Worm (Caenorhabditis elegans) whole organism, L4 larva: ENCODE data around the gene rab-6.2.

Experiments used
- D1046.2 ChIP-seq: fragments of 200-800 bp; sonication (Bioruptor generic); IDR thresholded peaks from 2 replicates; pipeline ENCODE4 v1.3.6; 2022; ENCODE audit warnings: missing genetic modification characterization, missing compliant biosample characterization
- F10B5.3 ChIP-seq: sonication (generic microtip); optimal IDR thresholded peaks from 2 replicates; lab custom pipeline; 2016; ENCODE audit warnings: mild to moderate bottlenecking, missing genetic modification characterization, missing compliant biosample characterization
- F44E2.7 ChIP-seq: fragments of 200-800 bp; sonication (Bioruptor generic); IDR thresholded peaks from 2 replicates; pipeline ENCODE4 v2.1.2; 2022; ENCODE audit warnings: missing genetic modification characterization, missing compliant biosample characterization
- T26A8.4 ChIP-seq: fragments of 200-800 bp; sonication (Bioruptor generic); IDR thresholded peaks from 2 replicates; pipeline ENCODE4 v1.3.6; 2022; ENCODE audit warnings: missing genetic modification characterization, missing compliant biosample characterization
- Y5F2A.4 ChIP-seq: fragments of 200-800 bp; sonication (Bioruptor generic); optimal IDR thresholded peaks from 2 replicates; lab custom pipeline; 2018; ENCODE audit warnings: mild to moderate bottlenecking, missing genetic modification characterization, missing compliant biosample characterization
- ZK546.5 ChIP-seq, 2 experiments: sonication (generic microtip); optimal IDR thresholded peaks; 2 replicates each; lab custom pipeline; 2017; ENCODE audit warnings: missing biosample characterization in 2 of 2, missing genetic modification characterization in 2 of 2
- aly-2 ChIP-seq: sonication (generic microtip); optimal IDR thresholded peaks from 2 replicates; lab custom pipeline; 2018; ENCODE audit warnings: missing biosample characterization, missing genetic modification characterization
- ceh-44 ChIP-seq: fragments of 200-800 bp; sonication (Bioruptor generic); IDR thresholded peaks from 2 replicates; pipeline ENCODE4 v1.3.6; 2022; ENCODE audit warnings: missing genetic modification reagents, missing genetic modification characterization, missing compliant biosample characterization
- daf-16 ChIP-seq, 3 experiments: sonication (generic microtip); optimal IDR thresholded peaks; 2 replicates each; lab custom pipeline; 2016 to 2017; ENCODE audit warnings: missing genetic modification characterization in 3 of 3, missing genetic modification reagents in 3 of 3, mild to moderate bottlenecking in 2 of 3, missing compliant biosample characterization in 2 of 3, missing biosample characterization in 1 of 3, moderate library complexity in 1 of 3
- daf-19 ChIP-seq: fragments of 200-800 bp; sonication (Bioruptor generic); conservative IDR thresholded peaks from 2 replicates; pipeline ENCODE4 v1.3.6; 2022; ENCODE audit warnings: missing genetic modification characterization, missing compliant biosample characterization
- daf-8 ChIP-seq: fragments of 200-800 bp; sonication (Bioruptor generic); IDR thresholded peaks from 2 replicates; pipeline ENCODE4 v1.3.6; 2022; ENCODE audit warnings: missing genetic modification characterization, missing compliant biosample characterization
- dmd-6 ChIP-seq: fragments of 200-800 bp; sonication (Bioruptor generic); IDR thresholded peaks from 2 replicates; pipeline ENCODE4 v1.3.6; 2022; ENCODE audit warnings: missing genetic modification reagents, missing genetic modification characterization, missing compliant biosample characterization
- dve-1 ChIP-seq: sonication (generic microtip); optimal IDR thresholded peaks from 2 replicates; lab custom pipeline; 2017; ENCODE audit warnings: antibody characterized with exemption, mild to moderate bottlenecking, missing genetic modification characterization, missing compliant biosample characterization; ENCODE audit not compliant: insufficient read depth
- egl-27 ChIP-seq: sonication (generic microtip); optimal IDR thresholded peaks from 3 replicates; lab custom pipeline; 2017; ENCODE audit warnings: missing biosample characterization, missing genetic modification reagents, missing genetic modification characterization
- fkh-10 ChIP-seq: fragments of 150-350 bp; optimal IDR thresholded peaks from 2 replicates; lab custom pipeline; 2014; ENCODE audit warnings: missing biosample characterization, missing genetic modification reagents, missing genetic modification characterization
- gei-8 ChIP-seq: fragments of 200-800 bp; sonication (Bioruptor generic); optimal IDR thresholded peaks from 2 replicates; lab custom pipeline; 2018; ENCODE audit warnings: mild to moderate bottlenecking, missing genetic modification characterization, missing compliant biosample characterization
- hlh-11 ChIP-seq: fragments of 200-800 bp; sonication (Bioruptor generic); optimal IDR thresholded peaks from 2 replicates; lab custom pipeline; 2018; ENCODE audit warnings: mild to moderate bottlenecking, missing genetic modification characterization, missing compliant biosample characterization
- hmg-1.1 ChIP-seq: fragments of 200-800 bp; sonication (Bioruptor generic); IDR thresholded peaks from 2 replicates; pipeline ENCODE4 v1.3.6; 2022; ENCODE audit warnings: missing genetic modification reagents, missing genetic modification characterization, missing compliant biosample characterization
- lin-1 ChIP-seq: fragments of 200-800 bp; sonication (Bioruptor generic); IDR thresholded peaks from 2 replicates; pipeline ENCODE4 v1.3.6; 2022; ENCODE audit warnings: missing genetic modification reagents, missing genetic modification characterization, missing compliant biosample characterization
- lin-15B ChIP-seq: fragments of 150-350 bp; sonication (generic microtip); optimal IDR thresholded peaks from 3 replicates; lab custom pipeline; 2014; ENCODE audit warnings: missing biosample characterization, missing genetic modification characterization
- lir-3 ChIP-seq: sonication (generic microtip); optimal IDR thresholded peaks from 2 replicates; lab custom pipeline; 2016; ENCODE audit warnings: mild to moderate bottlenecking, missing genetic modification characterization, missing compliant biosample characterization
- madf-5 ChIP-seq, 2 experiments: fragments of 200-800 bp; sonication (Bioruptor generic); IDR thresholded peaks; 2 replicates each; pipeline ENCODE4 v1.3.6; 2022; ENCODE audit warnings: missing compliant biosample characterization in 2 of 2, missing genetic modification characterization in 2 of 2
- mes-2 ChIP-seq: sonication (generic microtip); optimal IDR thresholded peaks from 2 replicates; lab custom pipeline; 2016; ENCODE audit warnings: missing genotype, mild to moderate bottlenecking, missing genetic modification characterization, missing compliant biosample characterization; ENCODE audit not compliant: poor library complexity, severe bottlenecking
- mxl-2 ChIP-seq: fragments of 200-800 bp; sonication (Bioruptor generic); conservative IDR thresholded peaks from 2 replicates; pipeline ENCODE4 v1.3.6; 2022; ENCODE audit warnings: missing genetic modification reagents, missing genetic modification characterization, missing compliant biosample characterization
- nhr-102 ChIP-seq: sonication (generic microtip); optimal IDR thresholded peaks from 2 replicates; lab custom pipeline; 2016; ENCODE audit warnings: mild to moderate bottlenecking, missing genetic modification characterization, moderate library complexity, missing compliant biosample characterization
- nhr-11 ChIP-seq: fragments of 150-350 bp; optimal IDR thresholded peaks from 2 replicates; lab custom pipeline; 2014; ENCODE audit warnings: missing biosample characterization, missing genetic modification characterization
- nhr-28 ChIP-seq: fragments of 150-350 bp; optimal IDR thresholded peaks from 2 replicates; lab custom pipeline; 2014; ENCODE audit warnings: missing biosample characterization, missing genetic modification characterization
- nhr-41 ChIP-seq: fragments of 200-800 bp; sonication (Bioruptor generic); IDR thresholded peaks from 2 replicates; pipeline ENCODE4 v1.3.6; 2022; ENCODE audit warnings: missing genetic modification reagents, missing genetic modification characterization, missing compliant biosample characterization
- nhr-76 ChIP-seq: fragments of 150-350 bp; optimal IDR thresholded peaks from 2 replicates; lab custom pipeline; 2014; ENCODE audit warnings: missing biosample characterization, missing genetic modification characterization
- php-3 ChIP-seq: fragments of 200-800 bp; sonication (Bioruptor generic); IDR thresholded peaks from 2 replicates; pipeline ENCODE4 v1.3.6; 2022; ENCODE audit warnings: missing genetic modification reagents, missing genetic modification characterization, missing compliant biosample characterization
- pqm-1 ChIP-seq: sonication (generic microtip); optimal IDR thresholded peaks from 2 replicates; lab custom pipeline; 2017; ENCODE audit warnings: missing biosample characterization, missing genetic modification characterization
- saeg-2 ChIP-seq: fragments of 200-800 bp; sonication (Bioruptor generic); IDR thresholded peaks from 2 replicates; pipeline ENCODE4 v1.3.6; 2022; ENCODE audit warnings: missing genetic modification reagents, missing genetic modification characterization, missing compliant biosample characterization
- spr-3 ChIP-seq: fragments of 200-800 bp; sonication (Bioruptor generic); optimal IDR thresholded peaks from 2 replicates; lab custom pipeline; 2018; ENCODE audit warnings: mild to moderate bottlenecking, missing genetic modification characterization, missing compliant biosample characterization
- unc-39 ChIP-seq: sonication (generic microtip); optimal IDR thresholded peaks from 2 replicates; lab custom pipeline; 2017; ENCODE audit warnings: missing biosample characterization, missing genetic modification characterization
- unc-62 ChIP-seq, 3 experiments: fragments of 150-350 bp in 1 of 3; sonication (generic microtip); optimal IDR thresholded peaks in 2 of 3; peaks in 1 of 3; 1 replicate in 1 of 3; 2 replicates in 2 of 3; lab custom pipeline; 2014 to 2017; ENCODE audit warnings: missing biosample characterization in 3 of 3, missing genetic modification characterization in 3 of 3, missing genetic modification reagents in 3 of 3, missing genotype in 1 of 3
- vab-7 ChIP-seq: fragments of 200-800 bp; sonication (Bioruptor generic); IDR thresholded peaks from 2 replicates; pipeline ENCODE4 v1.3.6; 2022; ENCODE audit warnings: missing genetic modification reagents, missing genetic modification characterization, missing compliant biosample characterization
- zag-1 ChIP-seq: fragments of 150-350 bp; optimal IDR thresholded peaks from 2 replicates; lab custom pipeline; 2014; ENCODE audit warnings: missing biosample characterization, missing genetic modification characterization
- zfp-3 ChIP-seq: fragments of 200-800 bp; sonication (Bioruptor generic); conservative IDR thresholded peaks from 2 replicates; pipeline ENCODE4 v1.3.6; 2022; ENCODE audit warnings: missing genetic modification reagents, missing genetic modification characterization, missing compliant biosample characterization
- zip-11 ChIP-seq: fragments of 200-800 bp; sonication (Bioruptor generic); IDR thresholded peaks from 2 replicates; pipeline ENCODE4 v1.3.6; 2022; ENCODE audit warnings: missing genetic modification characterization, missing compliant biosample characterization

Gene rab-6.2

DNA sequence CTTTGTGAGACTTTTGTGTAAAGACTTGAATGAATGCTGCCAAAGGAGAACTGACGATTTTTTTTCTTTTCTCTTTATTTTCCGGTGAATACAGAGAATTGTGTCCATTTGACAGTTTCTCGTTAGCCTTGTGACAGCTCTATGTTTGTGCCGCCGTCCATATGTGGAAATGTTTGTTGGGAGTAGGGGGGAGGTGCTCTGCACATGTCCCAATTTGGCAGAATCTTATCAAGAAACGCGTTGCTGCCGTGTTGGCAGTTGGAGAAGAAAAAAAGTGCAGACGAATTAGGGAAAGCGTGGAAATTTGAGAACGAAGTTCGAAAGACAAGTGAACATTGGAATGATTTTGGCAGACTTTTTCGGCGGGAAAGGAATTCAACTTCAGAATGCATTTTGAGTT is 24.5 kb upstream of the rab-6.2 start (continued):
- TF ChIP-seq nhr-102 (tag; lab: Kevin White, UChicago) (no peak), zip-11 (GFP tag; lab: Robert Waterston, UW) (no peak), F10B5.3 (tag; lab: Kevin White, UChicago) (no peak), nhr-11 (tag; lab: Kevin White, UChicago) (no peak), madf-5 (GFP tag; IDR thresholded peaks at IDR 0.05; lab: Robert Waterston, UW) (no peak), F44E2.7 (GFP tag; lab: Robert Waterston, UW) (no peak), spr-3 (GFP tag; lab: Kevin White, UChicago) (no peak), daf-19 (GFP tag; lab: Robert Waterston, UW) (no peak), hmg-1.1 (GFP tag; lab: Robert Waterston, UW) (no peak), D1046.2 (GFP tag; lab: Robert Waterston, UW) (no peak), unc-39 (no peak), lir-3 (tag; lab: Kevin White, UChicago) (no peak), hlh-11 (tag; lab: Kevin White, UChicago) (peak; percentile 89), lin-1 (no peak), fkh-10 (GFP tag; lab: Kevin White, UChicago) (no peak), Y5F2A.4 (GFP tag; lab: Kevin White, UChicago) (no peak), egl-27 (no peak), zfp-3 (no peak), zag-1 (tag; lab: Kevin White, UChicago) (no peak), ceh-44 (GFP tag; lab: Robert Waterston, UW) (no peak), nhr-41 (GFP tag; lab: Robert Waterston, UW) (no peak)

DNA sequence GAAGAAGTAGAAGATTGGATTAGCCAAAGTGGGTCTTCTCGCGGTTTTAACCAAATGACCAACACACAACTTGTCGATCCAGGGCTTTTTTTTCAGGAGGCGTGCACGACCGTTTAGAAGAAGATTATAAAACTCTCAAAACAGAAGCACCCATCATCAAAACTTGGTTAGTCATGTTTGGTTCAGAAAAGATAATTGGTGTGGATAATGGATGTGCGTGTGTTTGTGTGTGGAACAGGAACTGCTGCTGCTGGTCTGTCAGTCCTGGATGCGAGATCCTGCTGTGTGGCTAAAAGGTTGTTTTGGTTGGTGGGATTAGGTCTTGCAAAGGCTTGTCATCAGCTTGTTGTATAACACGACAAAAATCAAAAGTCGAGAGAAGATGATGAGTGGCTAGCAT is 18.9 kb upstream of the rab-6.2 start:
- TF ChIP-seq lin-15B (no peak), unc-62 (GFP tag; optimal IDR thresholded peaks at IDR 0.05 in 1 of 2; lab: Kevin White, UChicago) (peak in 1 of 2 experiments; percentile 94), unc-62 (tag; optimal IDR thresholded peaks at IDR 0.05; lab: Kevin White, UChicago) (no peak), madf-5 (GFP tag; IDR thresholded peaks at IDR 0.05; lab: Robert Waterston, UW) (no peak)
- TF ChIP-seq, all 104 proteins: peak for 1

DNA sequence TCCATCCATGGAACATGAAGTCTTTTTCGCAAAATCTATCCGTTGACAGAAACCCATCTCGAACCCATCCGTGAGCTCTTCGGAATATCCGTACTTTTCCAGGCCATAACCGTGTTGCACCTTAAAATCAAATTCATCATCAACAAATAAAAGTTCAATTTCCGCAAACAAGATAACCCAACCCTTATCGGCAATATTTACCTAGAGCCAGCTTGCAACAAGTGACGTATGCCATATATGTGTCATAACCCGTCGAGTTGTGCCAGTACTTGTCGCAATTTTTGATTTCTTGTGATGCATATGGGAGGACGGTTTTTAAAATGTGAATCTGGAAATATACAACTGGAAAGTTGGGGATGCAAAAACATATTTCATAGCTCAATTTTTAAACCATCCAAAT is 16.4 kb upstream of the rab-6.2 start:
- TF ChIP-seq nhr-28 (tag; lab: Kevin White, UChicago) (peak; percentile 26), vab-7 (no peak), nhr-76 (tag; lab: Kevin White, UChicago) (no peak), pqm-1 (tag; lab: Kevin White, UChicago) (peak; percentile 60), php-3 (no peak), aly-2 (no peak), hlh-11 (tag; lab: Kevin White, UChicago) (peak; percentile 29), ZK546.5 (tag; optimal IDR thresholded peaks at IDR 0.05; lab: Kevin White, UChicago) (no peak), mes-2 (tag; lab: Kevin White, UChicago) (no peak), T26A8.4 (GFP tag; lab: Robert Waterston, UW) (no peak), nhr-41 (GFP tag; lab: Robert Waterston, UW) (no peak), dve-1 (tag; lab: Kevin White, UChicago) (peak; percentile 21), dmd-6 (peak; percentile 51), F44E2.7 (GFP tag; lab: Robert Waterston, UW) (no peak), daf-8 (GFP tag; lab: Robert Waterston, UW) (no peak), mxl-2 (GFP tag; lab: Robert Waterston, UW) (no peak), gei-8 (GFP tag; lab: Kevin White, UChicago) (no peak), saeg-2 (no peak), daf-16 (GFP tag; optimal IDR thresholded peaks at IDR 0.05; lab: Kevin White, UChicago) (no peak), daf-16 (tag; optimal IDR thresholded peaks at IDR 0.05; lab: Kevin White, UChicago) (peak; percentile 95)
